Fruit fly (Drosophila melanogaster): ENCODE data around the gene ck.

- TF ChIP-seq EcR (GFP tag; optimal IDR thresholded peaks at IDR 0.05) (no peak), Pif1A (GFP tag; optimal IDR thresholded peaks at IDR 0.05) (no peak), CG34367 (tag; optimal IDR thresholded peaks at IDR 0.05) (no peak), CG8159 (tag; optimal IDR thresholded peaks at IDR 0.05) (no peak), CG9948 (tag; optimal IDR thresholded peaks at IDR 0.05) (no peak)
Measured at dm6 chr2L:15052805-15053388, 4.8 kb downstream of the ck start.

All from whole organism, pupa.